Fruit fly (Drosophila melanogaster): Measurements from ENCODE around the gene TwdlY.

The TwdlY gene

DNA sequence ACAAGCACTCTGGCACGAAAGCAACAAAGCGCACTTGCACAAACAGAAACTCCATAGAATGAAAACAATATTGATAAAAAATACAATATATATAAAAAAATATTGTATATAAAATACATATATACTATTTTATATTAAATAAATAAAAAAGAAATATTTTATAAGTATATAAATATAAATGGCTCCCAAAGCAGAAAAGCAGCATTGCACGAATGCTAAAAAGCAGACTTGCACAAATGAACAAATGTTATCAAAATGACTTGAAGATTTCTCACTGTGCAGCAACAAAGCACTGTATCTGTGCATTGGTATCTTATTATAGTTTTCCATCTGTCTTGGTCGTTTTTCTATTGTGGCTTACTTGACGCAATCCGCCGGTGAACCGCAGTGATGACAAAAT lies 34.0 kb downstream of the TwdlY start (continued):
- no peak for TF ChIP-seq Spps (tag; optimal IDR thresholded peaks at IDR 0.05)
- no peak for TF ChIP-seq sr (GFP tag; IDR thresholded peaks at IDR 0.05)
- no peak for TF ChIP-seq ase (GFP tag; IDR thresholded peaks at IDR 0.05)
- TF ChIP-seq odd (GFP tag; optimal IDR thresholded peaks at IDR 0.05), result no peak
- TF ChIP-seq Vsx1 (GFP tag; optimal IDR thresholded peaks at IDR 0.05), result no peak
- peak; percentile 18 for TF ChIP-seq tap (tag; optimal IDR thresholded peaks at IDR 0.05)
- TF ChIP-seq CG18262 (tag; optimal IDR thresholded peaks at IDR 0.05), result peak; percentile 51
- TF ChIP-seq kni (GFP tag; optimal IDR thresholded peaks at IDR 0.05), result no peak
- TF ChIP-seq mam (GFP tag; optimal IDR thresholded peaks at IDR 0.05), result no peak
- TF ChIP-seq CG31388 (GFP tag; optimal IDR thresholded peaks at IDR 0.05), result no peak
- peak; percentile 69 for TF ChIP-seq nmo (GFP tag; optimal IDR thresholded peaks at IDR 0.05)
- no peak for TF ChIP-seq CG43689 (GFP tag; IDR thresholded peaks at IDR 0.05)
- TF ChIP-seq Gug (GFP tag; IDR thresholded peaks at IDR 0.05), result no peak
- no peak for TF ChIP-seq CG13123 (GFP tag; optimal IDR thresholded peaks at IDR 0.05)
- no peak for TF ChIP-seq CG17385 (GFP tag; optimal IDR thresholded peaks at IDR 0.05)
- no peak for TF ChIP-seq HmgD (GFP tag; optimal IDR thresholded peaks at IDR 0.05)
- no peak for TF ChIP-seq CG7928 (GFP tag; optimal IDR thresholded peaks at IDR 0.05)
- TF ChIP-seq CG12071 (GFP tag; optimal IDR thresholded peaks at IDR 0.05), result no peak
- TF ChIP-seq NC2β (GFP tag; optimal IDR thresholded peaks at IDR 0.05), result no peak
- TF ChIP-seq CG8478 (optimal IDR thresholded peaks at IDR 0.05), result no peak
- TF ChIP-seq Usf (GFP tag; optimal IDR thresholded peaks at IDR 0.05), result no peak
- no peak for TF ChIP-seq CG13894 (tag; optimal IDR thresholded peaks at IDR 0.05)
- TF ChIP-seq CG18476 (GFP tag; optimal IDR thresholded peaks at IDR 0.05), result no peak
- TF ChIP-seq CG7987 (GFP tag; optimal IDR thresholded peaks at IDR 0.05), result no peak
- peak; percentile 22 for TF ChIP-seq PHDP (tag; optimal IDR thresholded peaks at IDR 0.05)
- TF ChIP-seq CG12236 (GFP tag; optimal IDR thresholded peaks at IDR 0.05), result no peak
- TF ChIP-seq CG1603 (tag; optimal IDR thresholded peaks at IDR 0.05), result no peak
- no peak for TF ChIP-seq gfzf (GFP tag; optimal IDR thresholded peaks at IDR 0.05)
- no peak for TF ChIP-seq CG2120 (GFP tag; optimal IDR thresholded peaks at IDR 0.05)
- TF ChIP-seq Eip74EF (GFP tag; optimal IDR thresholded peaks at IDR 0.05), result no peak
- no peak for TF ChIP-seq Dbx (GFP tag; IDR thresholded peaks at IDR 0.05)
- peak in 1 of 2 experiments; percentile 42 for TF ChIP-seq bsh (GFP tag; optimal IDR thresholded peaks at IDR 0.05)
- TF ChIP-seq CG7271 (tag; optimal IDR thresholded peaks at IDR 0.05), result no peak
- TF ChIP-seq CG9932 (GFP tag; IDR thresholded peaks at IDR 0.05), result no peak
- TF ChIP-seq CG4328 (GFP tag; optimal IDR thresholded peaks at IDR 0.05), result no peak
- no peak for TF ChIP-seq jigr1 (GFP tag; IDR thresholded peaks at IDR 0.05)
- no peak for TF ChIP-seq stwl (tag; optimal IDR thresholded peaks at IDR 0.05)
- TF ChIP-seq abd-A (tag; optimal IDR thresholded peaks at IDR 0.05), result no peak
- TF ChIP-seq sug (tag; optimal IDR thresholded peaks at IDR 0.05), result no peak
- TF ChIP-seq CG17359 (tag; optimal IDR thresholded peaks at IDR 0.05), result peak; percentile 12
- no peak for TF ChIP-seq CG10147 (GFP tag; optimal IDR thresholded peaks at IDR 0.05)
- peak; percentile 27 for TF ChIP-seq CG15269 (tag; optimal IDR thresholded peaks at IDR 0.05)
- peak; percentile 24 for TF ChIP-seq Sox102F (GFP tag; optimal IDR thresholded peaks at IDR 0.05)
- no peak for TF ChIP-seq cg (GFP tag; optimal IDR thresholded peaks at IDR 0.05)
- TF ChIP-seq Awh (GFP tag; IDR thresholded peaks at IDR 0.05), result no peak
- no peak for TF ChIP-seq CG7556 (GFP tag; optimal IDR thresholded peaks at IDR 0.05)
- TF ChIP-seq NFAT (GFP tag; IDR thresholded peaks at IDR 0.05), result no peak
- TF ChIP-seq Chrac-16 (GFP tag; optimal IDR thresholded peaks at IDR 0.05), result no peak
- TF ChIP-seq C15 (GFP tag; IDR thresholded peaks at IDR 0.05), result no peak
- no peak for TF ChIP-seq CG7357 (GFP tag; IDR thresholded peaks at IDR 0.05)
- no peak for TF ChIP-seq usp (GFP tag; optimal IDR thresholded peaks at IDR 0.05)
- no peak for TF ChIP-seq HLH54F (GFP tag; optimal IDR thresholded peaks at IDR 0.05)

Data from whole organism, embryonic.